Fruit fly (Drosophila melanogaster): Measurements from ENCODE around the gene CG45122.
A peak's percentile ranks its signal among the peaks of the same experiment; 100 is the strongest.

Gene CG45122

DNA sequence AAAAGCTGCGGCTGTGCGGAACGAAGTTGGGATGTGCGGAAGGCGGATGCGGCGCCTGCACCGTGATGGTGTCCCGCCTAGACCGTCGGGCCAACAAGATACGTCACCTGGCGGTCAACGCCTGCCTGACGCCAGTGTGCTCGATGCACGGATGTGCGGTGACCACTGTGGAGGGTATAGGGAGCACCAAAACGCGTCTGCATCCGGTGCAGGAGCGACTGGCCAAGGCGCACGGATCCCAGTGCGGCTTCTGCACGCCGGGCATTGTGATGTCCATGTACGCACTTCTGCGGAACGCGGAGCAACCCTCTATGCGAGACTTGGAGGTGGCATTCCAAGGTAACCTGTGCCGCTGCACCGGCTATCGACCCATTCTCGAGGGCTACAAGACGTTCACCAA is 10.3 kb upstream of the CG45122 start:
- no peak for TF ChIP-seq br (GFP tag; optimal IDR thresholded peaks at IDR 0.05)
- no peak for TF ChIP-seq CrebA (GFP tag; optimal IDR thresholded peaks at IDR 0.05; ENCODE audit: borderline replicate concordance)
- TF ChIP-seq rgr (GFP tag; optimal IDR thresholded peaks at IDR 0.05), result no peak
- no peak for TF ChIP-seq lola (GFP tag; optimal IDR thresholded peaks at IDR 0.05)
- no peak for TF ChIP-seq fru (GFP tag; optimal IDR thresholded peaks at IDR 0.05)
- TF ChIP-seq tai (GFP tag; optimal IDR thresholded peaks at IDR 0.05), result no peak
- no peak for TF ChIP-seq CG9705 (GFP tag; optimal IDR thresholded peaks at IDR 0.05)
- no peak for TF ChIP-seq N (GFP tag; optimal IDR thresholded peaks at IDR 0.05)
- no peak for TF ChIP-seq ey (GFP tag; optimal IDR thresholded peaks at IDR 0.05)
- no peak for TF ChIP-seq Abd-B (GFP tag; optimal IDR thresholded peaks at IDR 0.05)

DNA sequence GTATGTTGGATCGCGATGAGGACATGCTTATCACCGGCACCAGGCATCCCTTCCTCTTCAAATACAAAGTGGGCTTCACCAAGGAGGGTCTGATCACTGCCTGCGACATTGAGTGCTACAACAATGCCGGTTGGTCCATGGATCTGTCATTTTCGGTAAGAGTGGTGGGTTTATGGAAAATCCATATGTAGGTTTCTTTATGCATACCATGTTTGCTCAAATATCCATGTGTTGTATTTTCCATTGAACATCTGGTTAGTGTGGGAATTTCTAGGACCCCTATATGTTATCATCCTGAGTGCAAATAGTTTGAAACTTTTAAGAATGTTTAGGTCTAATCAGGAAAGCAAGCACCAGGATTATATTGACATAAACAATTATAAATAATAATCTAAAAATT is 7.9 kb upstream of the CG45122 start:
- no peak for TF ChIP-seq CG9705 (GFP tag; optimal IDR thresholded peaks at IDR 0.05)
- TF ChIP-seq dl (GFP tag; optimal IDR thresholded peaks at IDR 0.05; ENCODE audit: insufficient read depth in 1 of 2, partially characterized antibody in 2 of 2), result no peak
- no peak for TF ChIP-seq br (GFP tag; optimal IDR thresholded peaks at IDR 0.05)

DNA sequence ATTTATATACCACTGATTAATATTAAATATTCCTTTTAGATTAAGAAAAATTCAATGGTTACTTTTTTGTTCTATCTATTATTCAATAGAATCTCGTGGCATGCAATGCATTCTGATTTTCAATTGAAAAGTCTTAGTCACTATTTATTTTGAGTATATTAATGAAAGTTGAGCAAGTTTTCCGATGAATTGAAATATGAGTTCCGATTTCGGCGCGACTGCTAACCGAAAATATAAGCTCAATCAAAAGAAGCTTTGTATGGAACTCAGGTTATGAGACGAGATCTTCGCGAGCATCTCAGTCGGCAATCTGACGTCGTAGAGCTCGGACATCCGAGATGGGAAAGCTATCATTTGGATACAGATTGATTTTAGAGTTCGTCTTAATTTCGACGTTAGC is 5.9 kb upstream of the CG45122 start, which contains the start of gene CG11668:
CG11668 (plus strand) TSS at position 301 of the 400 bp plus-strand sequence.
- TF ChIP-seq Abd-B (GFP tag; optimal IDR thresholded peaks at IDR 0.05), result no peak
- TF ChIP-seq foxo (GFP tag; optimal IDR thresholded peaks at IDR 0.05), result no peak
- TF ChIP-seq Myc (optimal IDR thresholded peaks at IDR 0.05), result no peak
- no peak for TF ChIP-seq jim (GFP tag; optimal IDR thresholded peaks at IDR 0.05)
- no peak for TF ChIP-seq Vsx2 (GFP tag; optimal IDR thresholded peaks at IDR 0.05; ENCODE audit: partially characterized antibody)
- no peak for TF ChIP-seq Sp1 (GFP tag; optimal IDR thresholded peaks at IDR 0.05)
- no peak for TF ChIP-seq dmrt93B (GFP tag; optimal IDR thresholded peaks at IDR 0.05)
- no peak for TF ChIP-seq CG32264 (GFP tag; optimal IDR thresholded peaks at IDR 0.05)
- no peak for TF ChIP-seq tai (GFP tag; optimal IDR thresholded peaks at IDR 0.05)
- TF ChIP-seq CG9705 (GFP tag; optimal IDR thresholded peaks at IDR 0.05), result no peak
- no peak for TF ChIP-seq HLH106 (tag; optimal IDR thresholded peaks at IDR 0.05)
- no peak for TF ChIP-seq Mio (GFP tag; optimal IDR thresholded peaks at IDR 0.05)
- no peak for TF ChIP-seq rgr (GFP tag; optimal IDR thresholded peaks at IDR 0.05)
- no peak for TF ChIP-seq br (GFP tag; optimal IDR thresholded peaks at IDR 0.05)
- no peak for TF ChIP-seq woc (GFP tag; optimal IDR thresholded peaks at IDR 0.05)
- TF ChIP-seq sv (GFP tag; optimal IDR thresholded peaks at IDR 0.05), result no peak

dm6 chr3R:13039037-13039583 is 4.8 kb upstream of the CG45122 start:
- peak; percentile 23 for TF ChIP-seq ey (GFP tag; optimal IDR thresholded peaks at IDR 0.05)
- peak; percentile 35 for TF ChIP-seq h (GFP tag; optimal IDR thresholded peaks at IDR 0.05)
- peak; percentile 29 for TF ChIP-seq br (GFP tag; optimal IDR thresholded peaks at IDR 0.05)
- TF ChIP-seq fru (GFP tag; optimal IDR thresholded peaks at IDR 0.05), result peak; percentile 25
- peak; percentile 82 for TF ChIP-seq jim (GFP tag; optimal IDR thresholded peaks at IDR 0.05)
- no peak for TF ChIP-seq N (GFP tag; optimal IDR thresholded peaks at IDR 0.05)
- TF ChIP-seq lola (GFP tag; optimal IDR thresholded peaks at IDR 0.05), result no peak
- no peak for TF ChIP-seq Rel (GFP tag; optimal IDR thresholded peaks at IDR 0.05)
- TF ChIP-seq Rel (tag; optimal IDR thresholded peaks at IDR 0.05), result peak; percentile 92
- peak; percentile 21 for TF ChIP-seq HLH106 (tag; optimal IDR thresholded peaks at IDR 0.05)

dm6 chr3R:13041750-13042149 is 2.2 kb upstream of the CG45122 start, which contains the start of gene CG11670:
Gene CG11670 (plus strand): TSS chr3R:13042050.
- no peak for TF ChIP-seq tai (GFP tag; optimal IDR thresholded peaks at IDR 0.05)
- no peak for TF ChIP-seq Hr83 (GFP tag; optimal IDR thresholded peaks at IDR 0.05; ENCODE audit: poor library complexity, severe bottlenecking)
- TF ChIP-seq woc (GFP tag; optimal IDR thresholded peaks at IDR 0.05), result no peak
- no peak for TF ChIP-seq CG9705 (GFP tag; optimal IDR thresholded peaks at IDR 0.05)
- TF ChIP-seq Hnf4 (GFP tag; optimal IDR thresholded peaks at IDR 0.05), result no peak
- no peak for TF ChIP-seq brk (GFP tag; optimal IDR thresholded peaks at IDR 0.05)
- no peak for TF ChIP-seq dl (GFP tag; optimal IDR thresholded peaks at IDR 0.05; ENCODE audit: insufficient read depth in 1 of 2, partially characterized antibody in 2 of 2)
- no peak for TF ChIP-seq Jra (GFP tag; optimal IDR thresholded peaks at IDR 0.05)
- TF ChIP-seq fru (GFP tag; optimal IDR thresholded peaks at IDR 0.05), result no peak

Measured in whole organism, wandering third instar larva.